Worm (Caenorhabditis elegans) whole organism, L1 larva: ENCODE measurements around the gene hlh-27.

Source experiments
- C16A3.4 ChIP-seq: fragments of 150-350 bp; optimal IDR thresholded peaks from 2 replicates; lab custom pipeline; 2014; ENCODE audit warnings: missing biosample characterization, missing genetic modification characterization
- C34B4.2 ChIP-seq: sonication (generic microtip); optimal IDR thresholded peaks from 2 replicates; lab custom pipeline; 2017; ENCODE audit warnings: mild to moderate bottlenecking, missing genetic modification characterization, missing compliant biosample characterization
- alr-1 ChIP-seq: fragments of 200-800 bp; sonication (Bioruptor generic); optimal IDR thresholded peaks from 2 replicates; lab custom pipeline; 2018; ENCODE audit warnings: borderline replicate concordance, mild to moderate bottlenecking, missing genetic modification characterization, missing compliant biosample characterization
- aly-2 ChIP-seq: fragments of 150-350 bp; optimal IDR thresholded peaks from 2 replicates; lab custom pipeline; 2014; ENCODE audit warnings: missing biosample characterization, missing genetic modification characterization
- blmp-1 ChIP-seq: fragments of 150-350 bp; optimal IDR thresholded peaks from 2 replicates; lab custom pipeline; 2014; ENCODE audit warnings: missing biosample characterization, missing genetic modification characterization
- ceh-8 ChIP-seq: fragments of 200-800 bp; sonication (Bioruptor generic); optimal IDR thresholded peaks from 2 replicates; lab custom pipeline; 2018; ENCODE audit warnings: mild to moderate bottlenecking, missing genetic modification characterization, moderate library complexity, missing compliant biosample characterization
- ceh-88 ChIP-seq: fragments of 200-800 bp; sonication (Bioruptor generic); IDR thresholded peaks from 2 replicates; pipeline ENCODE4 v1.3.6; 2022; ENCODE audit warnings: missing genetic modification characterization, missing compliant biosample characterization
- ces-1 ChIP-seq: fragments of 150-350 bp; optimal IDR thresholded peaks from 2 replicates; lab custom pipeline; 2014; ENCODE audit warnings: missing biosample characterization, missing genetic modification reagents, missing genetic modification characterization
- efl-3 ChIP-seq: fragments of 200-800 bp; sonication (Bioruptor generic); optimal IDR thresholded peaks from 2 replicates; lab custom pipeline; 2018; ENCODE audit warnings: mild to moderate bottlenecking, missing genetic modification characterization, missing compliant biosample characterization
- egl-13 ChIP-seq: sonication (generic microtip); optimal IDR thresholded peaks from 2 replicates; lab custom pipeline; 2016; ENCODE audit warnings: missing genotype, missing genetic modification reagents, missing genetic modification characterization, missing compliant biosample characterization
- egl-27 ChIP-seq, 2 experiments: fragments of 150-350 bp in 1 of 2; sonication (generic microtip); optimal IDR thresholded peaks; 3 replicates each; lab custom pipeline; 2017 to 2018; ENCODE audit warnings: missing biosample characterization in 2 of 2, missing genetic modification characterization in 2 of 2, missing genetic modification reagents in 2 of 2
- elt-2 ChIP-seq: sonication (generic microtip); optimal IDR thresholded peaks from 2 replicates; lab custom pipeline; 2016; ENCODE audit warnings: missing genetic modification characterization, mild to moderate bottlenecking, inconsistent platforms, missing compliant biosample characterization, missing genetic modification reagents
- fkh-10 ChIP-seq: sonication (generic microtip); optimal IDR thresholded peaks from 2 replicates; lab custom pipeline; 2017; ENCODE audit warnings: missing biosample characterization, missing genetic modification reagents, missing genetic modification characterization
- fkh-4 ChIP-seq: sonication (generic microtip); optimal IDR thresholded peaks from 2 replicates; lab custom pipeline; 2016; ENCODE audit warnings: missing compliant biosample characterization, missing genetic modification characterization, borderline replicate concordance
- fkh-8 ChIP-seq: sonication (generic microtip); optimal IDR thresholded peaks from 2 replicates; lab custom pipeline; 2016; ENCODE audit warnings: mild to moderate bottlenecking, missing genetic modification characterization, missing compliant biosample characterization
- grh-1 ChIP-seq: fragments of 200-800 bp; sonication (Bioruptor generic); IDR thresholded peaks from 2 replicates; pipeline ENCODE4 v1.3.6; 2022; ENCODE audit warnings: missing genetic modification reagents, missing genetic modification characterization, missing compliant biosample characterization
- lin-13 ChIP-seq: fragments of 150-350 bp; optimal IDR thresholded peaks from 2 replicates; lab custom pipeline; 2014; ENCODE audit warnings: missing biosample characterization, missing genetic modification reagents, missing genetic modification characterization
- lin-14 ChIP-seq: fragments of 200-800 bp; sonication (Bioruptor generic); optimal IDR thresholded peaks from 2 replicates; lab custom pipeline; 2018; ENCODE audit warnings: mild to moderate bottlenecking, missing genetic modification characterization, moderate library complexity, missing compliant biosample characterization
- lin-15B ChIP-seq: fragments of 150-350 bp; sonication (generic microtip); optimal IDR thresholded peaks from 3 replicates; lab custom pipeline; 2014; ENCODE audit warnings: missing biosample characterization, missing genetic modification characterization
- lin-39 ChIP-seq: fragments of 150-350 bp; optimal IDR thresholded peaks from 2 replicates; lab custom pipeline; 2014; ENCODE audit warnings: missing biosample characterization, missing genetic modification reagents, missing genetic modification characterization
- lir-3 ChIP-seq: sonication (generic microtip); optimal IDR thresholded peaks from 2 replicates; lab custom pipeline; 2016; ENCODE audit warnings: mild to moderate bottlenecking, missing genetic modification characterization, moderate library complexity, missing compliant biosample characterization; ENCODE audit not compliant: poor library complexity
- mdl-1 ChIP-seq, 2 experiments: fragments of 150-350 bp; optimal IDR thresholded peaks; 2 replicates each; lab custom pipeline; 2014 to 2017; ENCODE audit warnings: missing biosample characterization in 2 of 2, missing genetic modification characterization in 2 of 2, inconsistent platforms in 1 of 2
- mep-1 ChIP-seq: fragments of 150-350 bp; optimal IDR thresholded peaks from 2 replicates; lab custom pipeline; 2014; ENCODE audit warnings: missing biosample characterization, missing genetic modification characterization
- nhr-11 ChIP-seq: fragments of 150-350 bp; optimal IDR thresholded peaks from 2 replicates; lab custom pipeline; 2014; ENCODE audit warnings: missing biosample characterization, missing genetic modification characterization
- nhr-12 ChIP-seq: sonication (generic microtip); optimal IDR thresholded peaks from 2 replicates; lab custom pipeline; 2017; ENCODE audit warnings: missing biosample characterization, missing genetic modification characterization
- nhr-19 ChIP-seq: fragments of 200-800 bp; sonication (Bioruptor generic); conservative IDR thresholded peaks from 2 replicates; pipeline ENCODE4 v1.3.6; 2022; ENCODE audit warnings: missing genetic modification characterization, missing compliant biosample characterization
- nhr-20 ChIP-seq: sonication (generic microtip); optimal IDR thresholded peaks from 2 replicates; lab custom pipeline; 2016; ENCODE audit warnings: mild to moderate bottlenecking, missing genetic modification characterization, missing compliant biosample characterization
- nhr-76 ChIP-seq: sonication (generic microtip); optimal IDR thresholded peaks from 2 replicates; lab custom pipeline; 2017; ENCODE audit warnings: missing biosample characterization, missing genetic modification characterization
- nhr-77 ChIP-seq: fragments of 150-350 bp; optimal IDR thresholded peaks from 2 replicates; lab custom pipeline; 2014; ENCODE audit warnings: missing biosample characterization, missing genetic modification characterization
- nhr-84 ChIP-seq: sonication (generic microtip); optimal IDR thresholded peaks from 2 replicates; lab custom pipeline; 2017; ENCODE audit warnings: missing biosample characterization, missing genetic modification characterization
- nhr-85 ChIP-seq: sonication (generic microtip); peaks from one replicate; lab custom pipeline; 2016; ENCODE audit warnings: missing genetic modification characterization, inconsistent platforms, missing compliant biosample characterization
- pqm-1 ChIP-seq: sonication (generic microtip); optimal IDR thresholded peaks from 3 replicates; lab custom pipeline; 2017; ENCODE audit warnings: missing biosample characterization, missing genetic modification characterization
- skn-1 ChIP-seq: fragments of 150-350 bp; optimal IDR thresholded peaks from 2 replicates; lab custom pipeline; 2014; ENCODE audit warnings: missing biosample characterization, missing genetic modification characterization
- sox-4 ChIP-seq: sonication (generic microtip); optimal IDR thresholded peaks from 2 replicates; lab custom pipeline; 2016; ENCODE audit warnings: missing genetic modification characterization, missing compliant biosample characterization
- tbx-2 ChIP-seq: sonication (generic microtip); optimal IDR thresholded peaks from 2 replicates; lab custom pipeline; 2016; ENCODE audit warnings: missing genetic modification characterization, missing compliant biosample characterization
- tlp-1 ChIP-seq: fragments of 150-350 bp; optimal IDR thresholded peaks from 2 replicates; lab custom pipeline; 2014; ENCODE audit warnings: missing biosample characterization, missing genetic modification characterization
- unc-30 ChIP-seq: sonication (generic microtip); optimal IDR thresholded peaks from 2 replicates; lab custom pipeline; 2017; ENCODE audit warnings: missing biosample characterization, missing genetic modification characterization
- xbp-1 ChIP-seq: sonication (generic microtip); optimal IDR thresholded peaks from 2 replicates; lab custom pipeline; 2016; ENCODE audit warnings: missing genetic modification characterization, missing compliant biosample characterization
- zip-4 ChIP-seq: fragments of 200-800 bp; sonication (Bioruptor generic); optimal IDR thresholded peaks from 2 replicates; lab custom pipeline; 2018; ENCODE audit warnings: mild to moderate bottlenecking, missing genetic modification characterization, moderate library complexity, missing compliant biosample characterization
- ztf-11 ChIP-seq, 2 experiments: sonication (generic microtip); optimal IDR thresholded peaks; 2 replicates each; lab custom pipeline; 2016 to 2017; ENCODE audit warnings: missing genetic modification characterization in 2 of 2, missing biosample characterization in 1 of 2, missing compliant biosample characterization in 1 of 2

hlh-27 gene

DNA sequence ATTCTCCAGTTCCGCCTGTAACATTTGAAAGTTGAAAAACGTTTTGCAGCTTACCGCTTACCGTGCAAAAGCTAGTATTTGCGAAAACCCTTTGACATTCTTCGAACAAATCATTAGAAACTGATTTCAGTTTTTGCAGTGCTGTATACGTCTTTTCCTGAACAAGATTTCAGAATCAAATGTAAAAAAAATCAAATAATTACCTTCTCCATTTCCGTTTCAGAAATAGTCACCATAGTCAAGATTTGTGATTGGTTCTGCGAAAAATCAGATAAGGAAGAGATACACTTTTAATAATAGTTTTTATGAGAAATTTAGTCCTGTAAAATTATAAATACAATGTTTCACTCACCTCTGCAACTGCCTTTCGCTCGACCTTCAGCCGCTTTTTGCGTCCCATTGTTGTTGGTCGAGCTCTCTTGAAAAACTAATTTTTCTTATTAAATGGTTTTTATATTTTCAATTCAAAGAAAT is 8.1 kb downstream of the hlh-27 start, which contains the start of gene C17C3.9 (continued):
- TF ChIP-seq fkh-4 (tag; lab: Kevin White, UChicago): no peak
- TF ChIP-seq zip-4 (GFP tag; lab: Kevin White, UChicago): no peak
- TF ChIP-seq ceh-88 (GFP tag; lab: Robert Waterston, UW): no peak

DNA sequence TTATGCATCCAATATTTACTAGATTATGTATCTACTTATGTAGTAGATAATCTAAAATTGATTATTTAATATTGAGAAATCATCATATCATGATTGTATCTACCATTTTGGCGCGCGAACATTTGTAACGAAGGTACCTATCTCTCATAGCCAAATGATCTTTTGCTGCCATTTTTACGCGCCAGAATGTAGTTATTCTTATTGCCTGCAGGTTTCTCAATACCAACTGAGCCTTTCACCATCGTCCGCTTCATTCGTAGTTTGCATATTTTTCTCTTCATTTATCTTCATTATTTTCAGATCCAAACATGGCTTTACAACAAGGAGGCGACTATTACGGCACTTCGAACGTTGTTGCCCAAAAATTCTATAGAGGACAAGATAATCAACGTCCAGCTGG is 12.2 kb downstream of the hlh-27 start, which contains the start of gene ZK177.1:
Gene ZK177.1, plus strand, starts transcription at position 301 of the 400 bp plus-strand sequence.
- TF ChIP-seq fkh-8 (no peak), nhr-20 (no peak), xbp-1 (tag; lab: Kevin White, UChicago) (no peak), lin-39 (no peak), lin-14 (GFP tag; lab: Kevin White, UChicago) (no peak), efl-3 (GFP tag; lab: Kevin White, UChicago) (no peak)

DNA sequence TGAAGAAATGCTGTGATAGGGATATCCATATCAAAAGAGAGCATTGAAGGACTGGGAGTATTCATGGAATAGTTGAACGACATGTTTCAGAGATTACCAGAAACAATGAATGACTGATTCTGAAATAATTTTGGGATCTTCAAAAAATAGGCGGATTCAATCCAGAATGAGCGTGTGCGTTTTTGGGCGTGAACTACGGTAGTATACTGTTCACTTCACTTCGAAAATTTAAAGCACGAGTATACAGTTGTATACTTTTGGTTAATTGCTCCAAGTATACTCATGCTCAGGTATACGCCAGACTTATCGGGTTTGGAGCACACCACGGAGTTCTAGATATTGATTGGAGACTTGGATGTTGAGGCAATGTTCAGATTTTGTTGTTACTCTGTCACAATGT is 14.7 kb downstream of the hlh-27 start, which contains the start of gene tbx-35:
Gene tbx-35, minus strand, starts transcription at position 101 of the 400 bp plus-strand sequence.
- no peak for TF ChIP-seq nhr-12 (tag; lab: Kevin White, UChicago)
- no peak for TF ChIP-seq fkh-10 (GFP tag; lab: Kevin White, UChicago)
- no peak for TF ChIP-seq alr-1 (tag; lab: Kevin White, UChicago)
- no peak for TF ChIP-seq tbx-2
- no peak for TF ChIP-seq aly-2
- TF ChIP-seq unc-30: no peak
- no peak for TF ChIP-seq C16A3.4 (tag; lab: Kevin White, UChicago)
- TF ChIP-seq nhr-20: no peak
- no peak for TF ChIP-seq nhr-85 (tag; lab: Kevin White, UChicago)
- no peak for TF ChIP-seq mdl-1 (tag; optimal IDR thresholded peaks at IDR 0.05; lab: Kevin White, UChicago)

DNA sequence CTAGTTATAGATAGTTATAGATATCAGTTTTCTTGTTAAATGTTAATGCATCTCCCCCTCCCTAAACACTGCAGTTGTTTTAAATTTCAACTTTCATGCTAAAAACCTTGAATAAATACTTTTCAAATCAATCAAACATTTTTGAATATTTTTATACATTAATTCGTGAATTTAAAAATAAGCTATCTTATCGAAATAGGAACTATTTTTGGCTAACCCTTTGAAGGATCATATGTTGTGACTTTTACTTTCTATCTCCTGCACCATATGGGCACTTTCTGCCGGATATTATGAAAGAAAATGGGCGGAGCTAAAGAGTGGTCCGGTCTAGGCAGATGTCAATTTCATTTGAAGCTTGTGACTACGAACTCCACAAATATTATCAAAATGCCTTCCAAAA is 17.4 kb downstream of the hlh-27 start, which contains the start of gene ZK177.11:
Gene ZK177.11, plus strand, starts transcription at position 301 of the 400 bp plus-strand sequence.
- TF ChIP-seq nhr-20 (no peak), skn-1 (tag; lab: Kevin White, UChicago) (no peak), mdl-1 (tag; optimal IDR thresholded peaks at IDR 0.05; lab: Kevin White, UChicago) (no peak), nhr-84 (tag; lab: Kevin White, UChicago) (no peak), tlp-1 (tag; lab: Kevin White, UChicago) (no peak), aly-2 (no peak), fkh-8 (no peak), lin-15B (tag; lab: Kevin White, UChicago) (no peak), lin-14 (GFP tag; lab: Kevin White, UChicago) (no peak), pqm-1 (tag; lab: Kevin White, UChicago) (no peak), nhr-19 (GFP tag; lab: Robert Waterston, UW) (no peak), nhr-85 (tag; lab: Kevin White, UChicago) (no peak), elt-2 (tag; lab: Kevin White, UChicago) (no peak), lin-39 (no peak), efl-3 (GFP tag; lab: Kevin White, UChicago) (no peak), egl-27 (tag; optimal IDR thresholded peaks at IDR 0.05; lab: Kevin White, UChicago) (no peak), ztf-11 (tag; optimal IDR thresholded peaks at IDR 0.05; lab: Kevin White, UChicago) (no peak), egl-13 (no peak), ces-1 (GFP tag; lab: Kevin White, UChicago) (no peak)

DNA sequence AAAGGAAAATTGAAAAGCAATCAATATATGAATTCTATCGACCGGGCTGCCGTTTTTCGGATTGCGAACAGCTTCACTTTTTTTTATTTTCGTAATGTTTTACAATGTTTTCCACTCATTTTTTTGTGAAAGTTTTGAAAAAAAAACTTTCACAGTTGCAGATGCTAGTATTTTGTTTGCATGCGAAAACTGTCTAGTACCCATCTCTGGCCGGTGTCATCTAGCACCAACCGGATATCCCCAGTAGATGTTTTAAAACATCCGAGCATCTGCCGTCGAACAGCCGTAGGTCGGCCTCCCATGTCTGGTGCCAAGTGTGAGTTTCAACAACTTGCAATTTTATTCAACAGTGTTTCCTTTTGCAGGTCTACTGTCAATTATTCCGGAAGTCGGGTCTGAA is 18.6 kb downstream of the hlh-27 start, which contains the start of gene ZK177.12:
Gene ZK177.12, plus strand, starts transcription at position 301 of the 400 bp plus-strand sequence.
- no peak for TF ChIP-seq fkh-8
- TF ChIP-seq ztf-11 (tag; optimal IDR thresholded peaks at IDR 0.05; lab: Kevin White, UChicago): no peak
- TF ChIP-seq lir-3 (tag; lab: Kevin White, UChicago): no peak
- no peak for TF ChIP-seq ceh-8
- TF ChIP-seq fkh-4 (tag; lab: Kevin White, UChicago): no peak
- no peak for TF ChIP-seq C34B4.2 (tag; lab: Kevin White, UChicago)
- TF ChIP-seq blmp-1 (tag; lab: Kevin White, UChicago): no peak
- TF ChIP-seq lin-13 (GFP tag; lab: Kevin White, UChicago): no peak
- TF ChIP-seq mep-1: no peak
- TF ChIP-seq pqm-1 (tag; lab: Kevin White, UChicago): no peak
- TF ChIP-seq nhr-77 (tag; lab: Kevin White, UChicago): no peak
- TF ChIP-seq nhr-11: no peak
- TF ChIP-seq sox-4 (tag; lab: Kevin White, UChicago): no peak
- no peak for TF ChIP-seq nhr-76 (tag; lab: Kevin White, UChicago)
- no peak for TF ChIP-seq grh-1 (GFP tag; lab: Robert Waterston, UW)
